Fruit fly (Drosophila melanogaster) whole organism, prepupa: ENCODE measurements around the gene Tbc1d22.
A peak's percentile ranks its signal among the peaks of the same experiment; 100 is the strongest.

ENCODE experiments used
- Blimp-1 ChIP-seq: fragments of 200-800 bp; sonication (Bioruptor generic); optimal IDR thresholded peaks from 3 replicates; lab custom pipeline; 2017; ENCODE audit warnings: missing biosample characterization, missing genetic modification characterization, mild to moderate bottlenecking, moderate library complexity, missing genetic modification reagents
- CG10631 ChIP-seq: fragments of 200-800 bp; sonication (Bioruptor generic); optimal IDR thresholded peaks from 2 replicates; lab custom pipeline; 2016; ENCODE audit warnings: missing biosample characterization, missing genetic modification characterization
- CG10669 ChIP-seq: fragments of 200-800 bp; sonication (Bioruptor generic); optimal IDR thresholded peaks from 3 replicates; lab custom pipeline; 2018; ENCODE audit warnings: missing biosample characterization, mild to moderate bottlenecking, missing genetic modification characterization, moderate library complexity
- CG11294 ChIP-seq: fragments of 200-800 bp; sonication (Bioruptor generic); IDR thresholded peaks from 2 replicates; pipeline ENCODE4 v1.3.6; 2022; ENCODE audit warnings: missing biosample characterization, missing genetic modification characterization
- CG11762 ChIP-seq: fragments of 200-800 bp; sonication (Bioruptor generic); optimal IDR thresholded peaks from 3 replicates; lab custom pipeline; 2016; ENCODE audit warnings: missing biosample characterization, missing genetic modification characterization; ENCODE audit not compliant: insufficient read depth
- CG15336 ChIP-seq: fragments of 200-800 bp; sonication (Bioruptor generic); IDR thresholded peaks from 2 replicates; pipeline ENCODE4 v1.3.6; 2022; ENCODE audit warnings: missing biosample characterization, missing genetic modification characterization
- CG1621 ChIP-seq: fragments of 200-800 bp; sonication (Bioruptor generic); optimal IDR thresholded peaks from 3 replicates; lab custom pipeline; 2018; ENCODE audit warnings: missing biosample characterization, mild to moderate bottlenecking, missing genetic modification characterization
- CG16779 ChIP-seq: fragments of 200-800 bp; sonication (Bioruptor generic); optimal IDR thresholded peaks from 3 replicates; lab custom pipeline; 2017; ENCODE audit warnings: missing biosample characterization, mild to moderate bottlenecking, missing genetic modification characterization
- CG3032 ChIP-seq: fragments of 200-800 bp; optimal IDR thresholded peaks from 2 replicates; lab custom pipeline; 2019; ENCODE audit warnings: missing biosample characterization, mild to moderate bottlenecking, missing genetic modification characterization, moderate library complexity
- CG32006 ChIP-seq: fragments of 200-800 bp; sonication (Bioruptor generic); optimal IDR thresholded peaks from 3 replicates; lab custom pipeline; 2017; ENCODE audit warnings: missing biosample characterization, mild to moderate bottlenecking, missing genetic modification characterization
- CG3919 ChIP-seq: fragments of 200-800 bp; sonication (Bioruptor generic); optimal IDR thresholded peaks from 3 replicates; lab custom pipeline; 2016; ENCODE audit warnings: missing biosample characterization, missing genetic modification characterization
- CG4318 ChIP-seq: fragments of 200-800 bp; sonication (Bioruptor generic); optimal IDR thresholded peaks from 3 replicates; lab custom pipeline; 2017; ENCODE audit warnings: missing biosample characterization, mild to moderate bottlenecking, missing genetic modification characterization
- CG6163 ChIP-seq: fragments of 200-800 bp; sonication (Bioruptor generic); IDR thresholded peaks from 3 replicates; pipeline ENCODE4 v1.3.6; 2022; ENCODE audit warnings: missing biosample characterization, missing genetic modification characterization
- CG6792 ChIP-seq: fragments of 200-800 bp; sonication (Bioruptor generic); optimal IDR thresholded peaks from 3 replicates; lab custom pipeline; 2016; ENCODE audit warnings: missing biosample characterization, missing genetic modification characterization
- CG6808 ChIP-seq: fragments of 200-800 bp; sonication (Bioruptor generic); optimal IDR thresholded peaks from 3 replicates; lab custom pipeline; 2017; ENCODE audit warnings: missing biosample characterization, missing genetic modification characterization, mild to moderate bottlenecking, moderate library complexity, missing genetic modification reagents
- CG6854 ChIP-seq: fragments of 200-800 bp; sonication (Bioruptor generic); optimal IDR thresholded peaks from 2 replicates; lab custom pipeline; 2017; ENCODE audit warnings: missing biosample characterization, mild to moderate bottlenecking, missing genetic modification characterization
- CG7368 ChIP-seq: fragments of 200-800 bp; sonication (Bioruptor generic); optimal IDR thresholded peaks from 3 replicates; lab custom pipeline; 2016; ENCODE audit warnings: missing biosample characterization, missing genetic modification characterization
- CG8119 ChIP-seq: fragments of 200-800 bp; sonication (Bioruptor generic); IDR thresholded peaks from 3 replicates; pipeline ENCODE4 v1.3.6; 2022; ENCODE audit warnings: missing biosample characterization, missing genetic modification characterization
- CG8319 ChIP-seq: fragments of 200-800 bp; sonication (Bioruptor generic); optimal IDR thresholded peaks from 3 replicates; lab custom pipeline; 2016; ENCODE audit warnings: missing biosample characterization, missing genetic modification characterization
- CG9139 ChIP-seq: fragments of 200-800 bp; sonication (Bioruptor generic); optimal IDR thresholded peaks from 3 replicates; lab custom pipeline; 2017; ENCODE audit warnings: missing biosample characterization, mild to moderate bottlenecking, missing genetic modification characterization
- Eip75B ChIP-seq: fragments of 200-800 bp; sonication (Bioruptor generic); optimal IDR thresholded peaks from 3 replicates; lab custom pipeline; 2016; ENCODE audit warnings: missing biosample characterization, missing genetic modification characterization
- Eip78C ChIP-seq: fragments of 200-800 bp; sonication (Bioruptor generic); peaks from one replicate; lab custom pipeline; 2016; ENCODE audit warnings: missing biosample characterization, missing genetic modification characterization
- Eip93F ChIP-seq: fragments of 200-800 bp; sonication (Bioruptor generic); optimal IDR thresholded peaks from 2 replicates; lab custom pipeline; 2016; ENCODE audit warnings: missing biosample characterization, mild to moderate bottlenecking, missing genetic modification characterization
- Ets96B ChIP-seq: fragments of 200-800 bp; optimal IDR thresholded peaks from 2 replicates; lab custom pipeline; 2019; ENCODE audit warnings: missing biosample characterization, mild to moderate bottlenecking, missing genetic modification characterization, moderate library complexity
- Gug ChIP-seq: fragments of 200-800 bp; sonication (Bioruptor generic); IDR thresholded peaks from 2 replicates; pipeline ENCODE4 v1.3.6; 2022; ENCODE audit warnings: missing biosample characterization, missing genetic modification characterization
- Hr39 ChIP-seq: fragments of 200-800 bp; sonication (Bioruptor generic); optimal IDR thresholded peaks from 2 replicates; lab custom pipeline; 2016; ENCODE audit warnings: missing biosample characterization, missing genetic modification characterization
- Hr4 ChIP-seq: fragments of 200-800 bp; sonication (Bioruptor generic); optimal IDR thresholded peaks from 3 replicates; lab custom pipeline; 2016; ENCODE audit warnings: missing biosample characterization, missing genetic modification characterization
- Sox102F ChIP-seq: fragments of 200-800 bp; sonication (Bioruptor generic); optimal IDR thresholded peaks from 2 replicates; lab custom pipeline; 2016; ENCODE audit warnings: missing biosample characterization, mild to moderate bottlenecking, missing genetic modification characterization
- Sox14 ChIP-seq: fragments of 200-800 bp; sonication (Bioruptor generic); optimal IDR thresholded peaks from 3 replicates; lab custom pipeline; 2016; ENCODE audit warnings: missing biosample characterization, missing genetic modification characterization
- Sox15 ChIP-seq: fragments of 200-800 bp; sonication (Bioruptor generic); optimal IDR thresholded peaks from 3 replicates; lab custom pipeline; 2016; ENCODE audit warnings: missing biosample characterization, missing genetic modification characterization
- achi ChIP-seq: fragments of 200-800 bp; sonication (Bioruptor generic); optimal IDR thresholded peaks from 3 replicates; lab custom pipeline; 2016; ENCODE audit warnings: missing biosample characterization, missing genetic modification characterization
- acj6 ChIP-seq: fragments of 200-800 bp; sonication (Bioruptor generic); optimal IDR thresholded peaks from 3 replicates; lab custom pipeline; 2016; ENCODE audit warnings: missing biosample characterization, missing genetic modification characterization
- cyc ChIP-seq: fragments of 200-800 bp; sonication (Bioruptor generic); optimal IDR thresholded peaks from 3 replicates; lab custom pipeline; 2016; ENCODE audit warnings: missing biosample characterization, missing genetic modification characterization
- dac ChIP-seq: fragments of 200-800 bp; sonication (Bioruptor generic); optimal IDR thresholded peaks from 2 replicates; lab custom pipeline; 2017; ENCODE audit warnings: missing biosample characterization, mild to moderate bottlenecking, missing genetic modification characterization
- dsx ChIP-seq: fragments of 200-800 bp; optimal IDR thresholded peaks from 3 replicates; lab custom pipeline; 2019; ENCODE audit warnings: missing biosample characterization, mild to moderate bottlenecking, missing genetic modification characterization, moderate library complexity; ENCODE audit not compliant: poor library complexity, severe bottlenecking
- eg ChIP-seq: fragments of 200-800 bp; sonication (Bioruptor generic); IDR thresholded peaks from 3 replicates; pipeline ENCODE4 v1.3.6; 2022; ENCODE audit warnings: missing biosample characterization, missing genetic modification characterization
- esn ChIP-seq: fragments of 200-800 bp; sonication (Bioruptor generic); optimal IDR thresholded peaks from 2 replicates; lab custom pipeline; 2016; ENCODE audit warnings: missing biosample characterization, mild to moderate bottlenecking, missing genetic modification characterization, moderate library complexity
- fd59A ChIP-seq: fragments of 200-800 bp; sonication (Bioruptor generic); optimal IDR thresholded peaks from 2 replicates; lab custom pipeline; 2017; ENCODE audit warnings: missing biosample characterization, mild to moderate bottlenecking, missing genetic modification characterization, missing genetic modification reagents
- fd85E ChIP-seq: fragments of 200-800 bp; sonication (Bioruptor generic); optimal IDR thresholded peaks from 3 replicates; lab custom pipeline; 2016; ENCODE audit warnings: missing biosample characterization, missing genetic modification characterization
- fkh ChIP-seq: fragments of 200-800 bp; sonication (Bioruptor generic); optimal IDR thresholded peaks from 3 replicates; lab custom pipeline; 2017; ENCODE audit warnings: missing biosample characterization, mild to moderate bottlenecking, missing genetic modification characterization, moderate library complexity
- lz ChIP-seq: fragments of 200-800 bp; sonication (Bioruptor generic); optimal IDR thresholded peaks from 3 replicates; lab custom pipeline; 2016; ENCODE audit warnings: missing biosample characterization, missing genetic modification characterization
- pdm3 ChIP-seq: fragments of 200-800 bp; sonication (Bioruptor generic); optimal IDR thresholded peaks from 3 replicates; lab custom pipeline; 2016; ENCODE audit warnings: missing biosample characterization, missing genetic modification characterization
- salr ChIP-seq, 2 experiments: fragments of 200-800 bp; sonication (Bioruptor generic); optimal IDR thresholded peaks; 3 replicates each; lab custom pipeline; 2016 to 2018; ENCODE audit warnings: missing biosample characterization in 2 of 2, missing genetic modification characterization in 2 of 2, mild to moderate bottlenecking in 1 of 2
- spab ChIP-seq: fragments of 200-800 bp; sonication (Bioruptor generic); optimal IDR thresholded peaks from 2 replicates; lab custom pipeline; 2017; ENCODE audit warnings: missing biosample characterization, mild to moderate bottlenecking, missing genetic modification characterization, missing genetic modification reagents
- ss ChIP-seq, 2 experiments: fragments of 200-800 bp; sonication (Bioruptor generic); optimal IDR thresholded peaks; 2 replicates in 1 of 2; 3 replicates in 1 of 2; lab custom pipeline; 2017 to 2018; ENCODE audit warnings: mild to moderate bottlenecking in 2 of 2, missing biosample characterization in 2 of 2, missing genetic modification characterization in 2 of 2, moderate library complexity in 1 of 2
- svp ChIP-seq: fragments of 200-800 bp; sonication (Bioruptor generic); peaks from one replicate; lab custom pipeline; 2016; ENCODE audit warnings: missing biosample characterization, missing genetic modification characterization
- vri ChIP-seq: fragments of 200-800 bp; sonication (Bioruptor generic); optimal IDR thresholded peaks from 3 replicates; lab custom pipeline; 2016; ENCODE audit warnings: missing biosample characterization, mild to moderate bottlenecking, missing genetic modification characterization

Tbc1d22 gene

dm6 chr3R:21111046-21111480, 9.1 kb downstream of the Tbc1d22 start, which contains the start of gene Rab11 (continued):
- TF ChIP-seq CG1621 (tag; lab: Kevin White, UChicago) (no peak), salr (GFP tag; optimal IDR thresholded peaks at IDR 0.05; lab: Kevin White, UChicago) (no peak), acj6 (peak; percentile 48), Eip78C (GFP tag; lab: Kevin White, UChicago) (peak; percentile 49), dsx (GFP tag; lab: Kevin White, UChicago) (no peak), CG7368 (GFP tag; lab: Kevin White, UChicago) (no peak), spab (GFP tag; lab: Kevin White, UChicago) (no peak), Sox14 (GFP tag; lab: Kevin White, UChicago) (peak; percentile 39), esn (peak; percentile 64), Eip93F (no peak), ss (GFP tag; optimal IDR thresholded peaks at IDR 0.05; lab: Kevin White, UChicago) (no peak), Eip75B (GFP tag; lab: Kevin White, UChicago) (no peak), CG6792 (GFP tag; lab: Kevin White, UChicago) (peak; percentile 31), dac (GFP tag; lab: Kevin White, UChicago) (no peak), eg (GFP tag; lab: Robert Waterston, UW) (no peak), CG11762 (GFP tag; lab: Kevin White, UChicago) (peak; percentile 1), CG4318 (GFP tag; lab: Kevin White, UChicago) (no peak), CG3919 (GFP tag; lab: Kevin White, UChicago) (peak; percentile 48), CG16779 (tag; lab: Kevin White, UChicago) (no peak), CG6854 (no peak), CG6163 (GFP tag; lab: Robert Waterston, UW) (no peak; the same call in 2 of the 3 replicates), Blimp-1 (GFP tag; lab: Kevin White, UChicago) (no peak), Gug (GFP tag; lab: Robert Waterston, UW) (no peak), CG8119 (GFP tag; lab: Robert Waterston, UW) (no peak), CG9139 (no peak), achi (GFP tag; lab: Kevin White, UChicago) (peak; percentile 15), CG15336 (GFP tag; lab: Robert Waterston, UW) (no peak), CG11294 (GFP tag; lab: Robert Waterston, UW) (no peak), CG10669 (GFP tag; lab: Kevin White, UChicago) (no peak), Sox15 (GFP tag; lab: Kevin White, UChicago) (peak; percentile 17), Hr4 (peak; percentile 57), Hr39 (GFP tag; lab: Kevin White, UChicago) (peak; percentile 47), fd59A (GFP tag; lab: Kevin White, UChicago) (no peak)

dm6 chr3R:21111964-21112740, 10.2 kb downstream of the Tbc1d22 start:
- TF ChIP-seq CG6792 (GFP tag; lab: Kevin White, UChicago) = peak; percentile 23
- TF ChIP-seq fkh = no peak
- TF ChIP-seq fd85E (GFP tag; lab: Kevin White, UChicago) = no peak
- TF ChIP-seq cyc (GFP tag; lab: Kevin White, UChicago) = peak; percentile 31
- TF ChIP-seq CG32006 (GFP tag; lab: Kevin White, UChicago) = peak; percentile 78
- TF ChIP-seq CG10631 (GFP tag; lab: Kevin White, UChicago) = no peak
- TF ChIP-seq CG16779 (tag; lab: Kevin White, UChicago) = peak; percentile 5
- TF ChIP-seq CG3032 (tag; lab: Kevin White, UChicago) = no peak
- TF ChIP-seq CG6854 = no peak
- TF ChIP-seq achi (GFP tag; lab: Kevin White, UChicago) = peak; percentile 39
- peak; percentile 10 for TF ChIP-seq CG11762 (GFP tag; lab: Kevin White, UChicago)
- TF ChIP-seq Sox102F (GFP tag; lab: Kevin White, UChicago) = peak; percentile 68
- TF ChIP-seq salr (GFP tag; optimal IDR thresholded peaks at IDR 0.05; lab: Kevin White, UChicago) = peak in 1 of 2 experiments; percentile 12
- peak; percentile 89 for TF ChIP-seq svp (GFP tag; lab: Kevin White, UChicago)
- TF ChIP-seq CG1621 (tag; lab: Kevin White, UChicago) = no peak
- TF ChIP-seq CG8319 (GFP tag; lab: Kevin White, UChicago) = no peak
- no peak for TF ChIP-seq CG9139
- TF ChIP-seq CG4318 (GFP tag; lab: Kevin White, UChicago) = peak; percentile 42
- peak; percentile 64 for TF ChIP-seq Hr4
- peak; percentile 83 for TF ChIP-seq Eip78C (GFP tag; lab: Kevin White, UChicago)
- peak; percentile 12 for TF ChIP-seq CG10669 (GFP tag; lab: Kevin White, UChicago)
- TF ChIP-seq Ets96B (tag; lab: Kevin White, UChicago) = peak; percentile 6
- peak; percentile 5 for TF ChIP-seq CG7368 (GFP tag; lab: Kevin White, UChicago)
- no peak for TF ChIP-seq pdm3 (GFP tag; lab: Kevin White, UChicago)
- peak; percentile 42 for TF ChIP-seq lz (GFP tag; lab: Kevin White, UChicago)
- TF ChIP-seq vri = no peak
- peak; percentile 28 for TF ChIP-seq CG6808 (GFP tag; lab: Kevin White, UChicago)
